Worm (Caenorhabditis elegans) whole organism, young adult: ENCODE data around the gene F11C7.7.

Experiments used
- F39B2.1 ChIP-seq: fragments of 200-800 bp; sonication (Bioruptor generic); IDR thresholded peaks from 2 replicates; pipeline ENCODE4 v1.3.6; 2022; ENCODE audit warnings: missing genetic modification reagents, missing genetic modification characterization, missing compliant biosample characterization
- F52B5.7 ChIP-seq: sonication (generic microtip); optimal IDR thresholded peaks from 2 replicates; lab custom pipeline; 2016; ENCODE audit warnings: mild to moderate bottlenecking, missing genetic modification characterization, missing compliant biosample characterization
- ama-1 ChIP-seq, 3 experiments: fragments of 150-350 bp in 1 of 3; sonication (generic microtip) in 2 of 3; optimal IDR thresholded peaks; 2 replicates each; lab custom pipeline; 2014 to 2018; ENCODE audit warnings: missing biosample characterization in 2 of 3, missing genetic modification characterization in 2 of 3, missing genetic modification reagents in 2 of 3
- madf-6 ChIP-seq: fragments of 200-800 bp; sonication (Bioruptor generic); IDR thresholded peaks from 2 replicates; pipeline ENCODE4 v1.3.6; 2022; ENCODE audit warnings: missing genetic modification reagents, missing genetic modification characterization, missing compliant biosample characterization
- nhr-179 ChIP-seq: sonication (generic microtip); optimal IDR thresholded peaks from 2 replicates; lab custom pipeline; 2016; ENCODE audit warnings: mild to moderate bottlenecking, missing genetic modification characterization, missing compliant biosample characterization
- sea-2 ChIP-seq: fragments of 200-800 bp; sonication (Bioruptor generic); IDR thresholded peaks from 2 replicates; pipeline ENCODE4 v1.3.6; 2022; ENCODE audit warnings: missing genetic modification characterization, missing compliant biosample characterization
- zfh-2 ChIP-seq: fragments of 200-800 bp; sonication (Bioruptor generic); conservative IDR thresholded peaks from 2 replicates; pipeline ENCODE4 v1.3.6; 2022; ENCODE audit warnings: missing genetic modification reagents, missing genetic modification characterization, missing compliant biosample characterization

- TF ChIP-seq ama-1 (optimal IDR thresholded peaks at IDR 0.05; lab: Kevin White, UChicago) (no peak), ama-1 (GFP tag; optimal IDR thresholded peaks at IDR 0.05; lab: Kevin White, UChicago) (no peak), sea-2 (no peak), madf-6 (GFP tag; lab: Robert Waterston, UW) (no peak), zfh-2 (GFP tag; lab: Robert Waterston, UW) (no peak), nhr-179 (no peak), F52B5.7 (tag; lab: Kevin White, UChicago) (no peak), F39B2.1 (GFP tag; lab: Robert Waterston, UW) (no peak)
Observed at ce11 chrX:17426712-17427111, 28.3 kb downstream of the F11C7.7 start.
